Worm (Caenorhabditis elegans): ENCODE data around the gene praf-3.

- peak; percentile 66 for TF ChIP-seq fax-1 (tag; optimal IDR thresholded peaks at IDR 0.05)
- no peak for TF ChIP-seq pha-4 (tag; optimal IDR thresholded peaks at IDR 0.05)
- TF ChIP-seq hlh-6 (tag; optimal IDR thresholded peaks at IDR 0.05) = peak; percentile 89
- no peak for TF ChIP-seq nhr-11 (tag; optimal IDR thresholded peaks at IDR 0.05)
Measured at ce11 chrIV:8375381-8375780, 4.4 kb upstream of the praf-3 start.

Measured in whole organism, late embryonic.